Fruit fly (Drosophila melanogaster) whole organism: Measurements from ENCODE around the gene APC4.

Source experiments
- CG8478 ChIP-seq: fragments of >200 bp; optimal IDR thresholded peaks from 2 replicates; lab custom pipeline; 2018; ENCODE audit warnings: inconsistent platforms
- Dll ChIP-seq: fragments of >200 bp; optimal IDR thresholded peaks from 2 replicates; lab custom pipeline; 2017
- EcR ChIP-seq, 2 experiments: fragments of >200 bp; optimal IDR thresholded peaks; 2 replicates each; lab custom pipeline; 2017; ENCODE audit warnings: missing biosample characterization in 2 of 2, missing genetic modification characterization in 2 of 2, missing genetic modification reagents in 2 of 2
- pan ChIP-seq: fragments of >200 bp; optimal IDR thresholded peaks from 2 replicates; lab custom pipeline; 2017
- psq ChIP-seq: fragments of >200 bp; optimal IDR thresholded peaks from 2 replicates; lab custom pipeline; 2017
- usp ChIP-seq: fragments of >200 bp; optimal IDR thresholded peaks from 2 replicates; lab custom pipeline; 2017; ENCODE audit warnings: missing biosample characterization, missing genetic modification characterization, mixed read lengths

Gene APC4

dm6 chrX:9122492-9122891 is 39.8 kb downstream of the APC4 start:
- no peak for TF ChIP-seq Dll
- no peak for TF ChIP-seq pan (lab: Kevin White, UChicago)
- TF ChIP-seq psq (lab: Kevin White, UChicago), result no peak
- no peak for TF ChIP-seq CG8478 (lab: Kevin White, UChicago)
- no peak for TF ChIP-seq EcR (GFP tag; optimal IDR thresholded peaks at IDR 0.05; lab: Kevin White, UChicago)
- no peak for TF ChIP-seq usp (GFP tag; lab: Kevin White, UChicago)

- TF ChIP-seq psq (lab: Kevin White, UChicago), result no peak
Observed at dm6 chrX:9127264-9128011, 44.7 kb downstream of the APC4 start.

DNA sequence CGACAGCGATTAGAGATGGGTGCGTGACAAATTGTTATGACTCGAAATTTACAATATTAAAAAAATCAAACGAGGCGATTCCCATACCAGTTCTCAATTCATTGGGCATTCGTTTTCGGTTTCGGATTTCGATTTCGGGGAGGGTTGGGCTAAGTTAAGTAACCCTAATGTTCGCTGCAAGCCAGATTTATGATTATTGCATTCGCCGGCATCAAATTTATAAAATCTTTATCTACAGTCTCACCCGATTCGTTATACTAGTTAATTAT is 45.2 kb downstream of the APC4 start:
- TF ChIP-seq pan (lab: Kevin White, UChicago), result no peak
- no peak for TF ChIP-seq psq (lab: Kevin White, UChicago)
- TF ChIP-seq CG8478 (lab: Kevin White, UChicago), result no peak
- no peak for TF ChIP-seq usp (GFP tag; lab: Kevin White, UChicago)
- no peak for TF ChIP-seq Dll
- TF ChIP-seq EcR (GFP tag; optimal IDR thresholded peaks at IDR 0.05; lab: Kevin White, UChicago), result no peak

DNA sequence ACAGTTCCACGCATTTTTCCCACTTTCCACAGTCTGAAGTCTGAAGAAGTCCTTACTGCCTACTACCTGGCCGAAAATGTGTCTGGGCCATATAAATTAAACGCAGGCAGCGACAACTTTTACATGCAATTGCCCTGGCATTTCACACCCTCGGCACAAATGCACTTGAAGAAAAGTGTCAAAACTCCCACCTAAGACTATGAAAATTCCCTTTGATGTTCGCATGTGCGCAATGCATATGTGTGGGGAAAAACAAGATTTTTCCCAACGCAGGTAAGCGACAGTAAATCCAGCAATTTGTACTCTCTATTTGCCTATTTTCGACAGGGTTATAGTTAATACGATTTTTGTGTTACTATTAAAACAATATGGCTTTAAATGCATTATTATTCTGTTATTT is 46.7 kb downstream of the APC4 start:
- no peak for TF ChIP-seq Dll
- TF ChIP-seq CG8478 (lab: Kevin White, UChicago), result no peak
- no peak for TF ChIP-seq usp (GFP tag; lab: Kevin White, UChicago)
- no peak for TF ChIP-seq EcR (GFP tag; optimal IDR thresholded peaks at IDR 0.05; lab: Kevin White, UChicago)
- TF ChIP-seq psq (lab: Kevin White, UChicago), result no peak
- TF ChIP-seq pan (lab: Kevin White, UChicago), result no peak

DNA sequence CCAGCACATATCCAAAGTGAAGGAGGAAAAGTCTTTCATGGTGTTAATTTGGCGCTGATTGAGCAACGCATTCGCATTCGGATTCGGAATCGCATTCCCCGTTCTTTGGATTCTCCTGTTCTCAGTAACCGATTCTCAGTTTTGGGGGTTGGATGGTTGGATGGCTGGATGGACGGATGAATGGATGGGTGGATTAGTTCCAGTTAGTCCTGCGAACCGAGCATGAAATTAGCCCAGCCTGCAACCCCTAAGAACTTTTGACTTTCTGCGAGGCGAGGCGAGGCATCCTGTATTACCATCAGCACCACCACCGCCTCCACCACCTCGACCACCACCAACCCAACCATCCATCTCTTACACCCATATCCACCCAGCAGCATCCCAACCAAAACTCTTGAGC is 47.5 kb downstream of the APC4 start:
- TF ChIP-seq CG8478 (lab: Kevin White, UChicago), result no peak
- TF ChIP-seq pan (lab: Kevin White, UChicago), result no peak
- TF ChIP-seq EcR (GFP tag; optimal IDR thresholded peaks at IDR 0.05; lab: Kevin White, UChicago), result no peak
- no peak for TF ChIP-seq Dll
- TF ChIP-seq psq (lab: Kevin White, UChicago), result no peak
- no peak for TF ChIP-seq usp (GFP tag; lab: Kevin White, UChicago)

DNA sequence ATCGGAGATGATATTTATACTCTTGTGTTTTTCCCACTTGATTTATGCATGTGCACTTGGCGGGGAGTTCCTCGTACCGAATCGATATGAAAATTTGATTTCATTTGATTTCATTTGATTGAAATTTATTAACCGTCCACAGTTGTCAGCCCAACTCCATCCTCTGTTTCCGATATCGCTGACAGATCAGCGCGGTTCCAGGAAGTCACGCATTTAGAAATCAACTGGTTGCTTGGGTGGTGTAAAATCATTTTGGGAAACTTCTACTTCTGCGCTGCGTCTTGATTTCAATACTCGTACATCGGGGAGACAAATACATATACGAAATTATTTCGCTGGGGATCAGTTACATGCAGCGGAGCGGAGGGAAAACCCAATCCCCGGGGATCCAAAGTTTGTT is 48.8 kb downstream of the APC4 start:
- no peak for TF ChIP-seq usp (GFP tag; lab: Kevin White, UChicago)
- TF ChIP-seq psq (lab: Kevin White, UChicago), result no peak
- no peak for TF ChIP-seq EcR (GFP tag; optimal IDR thresholded peaks at IDR 0.05; lab: Kevin White, UChicago)
- TF ChIP-seq Dll, result no peak
- TF ChIP-seq CG8478 (lab: Kevin White, UChicago), result no peak
- TF ChIP-seq pan (lab: Kevin White, UChicago), result no peak

dm6 chrX:9132589-9133237 is 50.0 kb downstream of the APC4 start:
- TF ChIP-seq Dll, result no peak
- no peak for TF ChIP-seq psq (lab: Kevin White, UChicago)
- TF ChIP-seq pan (lab: Kevin White, UChicago), result no peak
- TF ChIP-seq CG8478 (lab: Kevin White, UChicago), result no peak
- no peak for TF ChIP-seq usp (GFP tag; lab: Kevin White, UChicago)
- no peak for TF ChIP-seq EcR (GFP tag; optimal IDR thresholded peaks at IDR 0.05; lab: Kevin White, UChicago)

- TF ChIP-seq psq (lab: Kevin White, UChicago) (no peak), pan (lab: Kevin White, UChicago) (no peak), usp (GFP tag; lab: Kevin White, UChicago) (no peak), EcR (GFP tag; optimal IDR thresholded peaks at IDR 0.05; lab: Kevin White, UChicago) (no peak), Dll (no peak), CG8478 (lab: Kevin White, UChicago) (no peak)
Observed at dm6 chrX:9133577-9134240, 51.0 kb downstream of the APC4 start.

DNA sequence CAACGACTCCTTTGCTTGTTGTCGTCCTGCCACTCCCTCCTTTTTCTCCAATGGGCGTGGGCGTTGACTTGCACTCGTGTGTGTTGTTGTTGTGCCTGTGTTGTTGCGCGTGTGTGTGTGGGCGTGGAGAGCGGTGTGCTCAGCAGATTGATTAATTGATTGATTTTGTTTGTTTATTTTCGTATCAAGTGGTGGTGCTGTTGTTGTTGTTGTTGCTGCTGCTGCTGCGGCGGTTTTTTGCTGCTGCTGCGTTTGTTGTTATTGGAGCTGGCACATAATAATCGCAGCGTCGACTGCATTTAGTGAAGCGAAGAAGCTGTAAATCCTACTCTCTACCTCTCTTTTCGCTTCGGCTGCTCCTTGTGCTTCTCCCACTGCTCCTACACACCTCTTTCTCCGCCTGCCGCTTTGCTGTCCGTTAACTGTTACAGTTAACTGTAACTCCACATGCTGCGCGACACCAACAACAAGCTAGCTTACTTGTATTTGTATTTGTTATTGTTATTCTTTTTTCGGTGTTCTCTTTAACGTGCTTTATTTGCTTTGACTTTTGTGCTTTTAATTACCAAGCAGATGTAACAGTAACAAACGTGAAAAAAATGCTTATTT is 51.6 kb downstream of the APC4 start:
- TF ChIP-seq CG8478 (lab: Kevin White, UChicago), result no peak
- no peak for TF ChIP-seq usp (GFP tag; lab: Kevin White, UChicago)
- no peak for TF ChIP-seq Dll
- TF ChIP-seq EcR (GFP tag; optimal IDR thresholded peaks at IDR 0.05; lab: Kevin White, UChicago), result no peak
- TF ChIP-seq psq (lab: Kevin White, UChicago), result no peak
- TF ChIP-seq pan (lab: Kevin White, UChicago), result no peak

dm6 chrX:9134922-9135453 is 52.3 kb downstream of the APC4 start, which contains the start of gene fend:
Gene fend (minus strand): TSS chrX:9135099.
- TF ChIP-seq EcR (GFP tag; optimal IDR thresholded peaks at IDR 0.05; lab: Kevin White, UChicago), result no peak
- no peak for TF ChIP-seq usp (GFP tag; lab: Kevin White, UChicago)
- TF ChIP-seq psq (lab: Kevin White, UChicago), result no peak
- TF ChIP-seq CG8478 (lab: Kevin White, UChicago), result no peak
